Fruit fly (Drosophila melanogaster): ENCODE results near the gene CG12071.
A peak's percentile ranks its signal among the peaks of the same experiment; 100 is the strongest.

Gene CG12071

dm6 chr3R:30890045-30890444 is 9.2 kb upstream of the CG12071 start:
- TF ChIP-seq wdn (GFP tag; IDR thresholded peaks at IDR 0.05) (no peak), ci (GFP tag; IDR thresholded peaks at IDR 0.05) (0 out of 3 replicates have a peak, but pooled peaks have one; percentile 12), Drgx (GFP tag; IDR thresholded peaks at IDR 0.05) (peak; percentile 67), CG11456 (GFP tag; IDR thresholded peaks at IDR 0.05) (0 out of 3 replicates have a peak, but pooled peaks have one; percentile 32)

dm6 chr3R:30888550-30889259 is 7.9 kb upstream of the CG12071 start, which contains the start of gene Sap-r:
Gene Sap-r (minus strand): TSS chr3R:30889062.
- TF ChIP-seq otp (GFP tag; IDR thresholded peaks at IDR 0.05) (no peak), D (optimal IDR thresholded peaks at IDR 0.05) (no peak), D (GFP tag; optimal IDR thresholded peaks at IDR 0.05) (no peak), gcm (GFP tag; optimal IDR thresholded peaks at IDR 0.05) (no peak), CG11456 (GFP tag; IDR thresholded peaks at IDR 0.05) (no peak), Hr51 (GFP tag; optimal IDR thresholded peaks at IDR 0.05) (no peak), disco-r (GFP tag; optimal IDR thresholded peaks at IDR 0.05) (no peak), CG12299 (tag; optimal IDR thresholded peaks at IDR 0.05) (peak; percentile 34), E2f1 (GFP tag; IDR thresholded peaks at IDR 0.05) (no peak), BEAF-32 (GFP tag; optimal IDR thresholded peaks at IDR 0.05) (peak; percentile 95), CG9727 (GFP tag; optimal IDR thresholded peaks at IDR 0.05) (no peak), fd102C (GFP tag; optimal IDR thresholded peaks at IDR 0.05) (no peak), btn (GFP tag; optimal IDR thresholded peaks at IDR 0.05) (no peak), pum (GFP tag; optimal IDR thresholded peaks at IDR 0.05) (no peak), dmrt11E (tag; optimal IDR thresholded peaks at IDR 0.05) (no peak), slou (GFP tag; optimal IDR thresholded peaks at IDR 0.05) (no peak), Deaf1 (tag; optimal IDR thresholded peaks at IDR 0.05) (no peak), CG5180 (GFP tag; optimal IDR thresholded peaks at IDR 0.05) (no peak), gt (GFP tag; IDR thresholded peaks at IDR 0.05) (no peak), Six4 (GFP tag; optimal IDR thresholded peaks at IDR 0.05) (no peak), CG8359 (GFP tag; optimal IDR thresholded peaks at IDR 0.05; ENCODE audit: borderline replicate concordance) (no peak), zen2 (GFP tag; IDR thresholded peaks at IDR 0.05; ENCODE audit: partially characterized antibody) (peak; percentile 64; the same call in 2 of the 3 replicates), CkIIα-i1 (GFP tag; IDR thresholded peaks at IDR 0.05) (no peak), CG10366 (GFP tag; IDR thresholded peaks at IDR 0.05) (no peak), gem (tag; optimal IDR thresholded peaks at IDR 0.05) (no peak), unpg (GFP tag; optimal IDR thresholded peaks at IDR 0.05) (no peak), Antp (GFP tag; optimal IDR thresholded peaks at IDR 0.05) (no peak), dati (GFP tag; IDR thresholded peaks at IDR 0.05) (no peak), yki (optimal IDR thresholded peaks at IDR 0.05) (no peak), dm (GFP tag; optimal IDR thresholded peaks at IDR 0.05) (no peak), MESR4 (GFP tag; optimal IDR thresholded peaks at IDR 0.05) (peak; percentile 96), MBD-R2 (GFP tag; IDR thresholded peaks at IDR 0.05) (peak; percentile 52), zf30C (GFP tag; optimal IDR thresholded peaks at IDR 0.05) (no peak), Optix (GFP tag; IDR thresholded peaks at IDR 0.05) (no peak), CG2678 (tag; optimal IDR thresholded peaks at IDR 0.05) (no peak), Oaz (GFP tag; IDR thresholded peaks at IDR 0.05) (no peak), org-1 (GFP tag; optimal IDR thresholded peaks at IDR 0.05) (no peak), jumu (GFP tag; optimal IDR thresholded peaks at IDR 0.05) (no peak), fd64A (GFP tag; optimal IDR thresholded peaks at IDR 0.05) (no peak), scrt (GFP tag; optimal IDR thresholded peaks at IDR 0.05) (no peak), CG4617 (GFP tag; optimal IDR thresholded peaks at IDR 0.05; ENCODE audit: borderline replicate concordance) (peak; percentile 82), gsb-n (tag; optimal IDR thresholded peaks at IDR 0.05) (peak; percentile 28), CG18619 (GFP tag; optimal IDR thresholded peaks at IDR 0.05) (no peak), CG17829 (tag; optimal IDR thresholded peaks at IDR 0.05) (peak; percentile 64), bigmax (GFP tag; optimal IDR thresholded peaks at IDR 0.05) (no peak)
